Fruit fly (Drosophila melanogaster) S2 (cell line): ENCODE data around the gene CG10750.

Source experiments
- CG8478 ChIP-seq: fragments of >200 bp; optimal IDR thresholded peaks from 2 replicates; lab custom pipeline; 2018
- CTCF ChIP-seq, 2 experiments: fragments of >200 bp; optimal IDR thresholded peaks; 2 replicates each; lab custom pipeline; 2018

dm6 chr2L:19254079-19254478 is 46.0 kb upstream of the CG10750 start:
- TF ChIP-seq CG8478 (lab: Kevin White, UChicago) (no peak), CTCF (optimal IDR thresholded peaks at IDR 0.05; lab: Kevin White, UChicago) (no peak)
